Worm (Caenorhabditis elegans): Measurements from ENCODE around the gene msp-56.
"Not testable (repeated sequence)": the region's sequence is repeated elsewhere in the genome, so short reads cannot be mapped to it uniquely, and the experiment has no call there.

DNA sequence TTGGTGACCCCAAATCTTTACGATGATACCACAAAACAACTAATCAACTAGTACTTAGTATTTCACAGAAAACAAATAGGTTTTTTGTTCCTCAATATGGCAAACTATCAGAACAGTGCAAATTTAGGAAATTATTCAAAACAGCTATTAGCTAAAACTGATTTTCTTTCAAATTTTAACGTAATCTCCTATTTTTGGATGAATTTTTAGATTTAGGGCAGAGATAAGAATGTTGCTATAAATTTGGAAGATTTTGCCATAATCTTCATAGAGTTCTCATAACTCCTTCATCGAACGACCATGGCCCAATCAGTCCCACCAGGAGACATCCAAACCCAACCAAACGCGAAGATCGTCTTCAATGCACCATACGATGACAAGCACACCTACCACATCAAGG, 4.0 kb upstream of the msp-56 start, which contains the start of gene msp-10:
- TF ChIP-seq egl-27 (tag; optimal IDR thresholded peaks at IDR 0.05); lin-13 (GFP tag; optimal IDR thresholded peaks at IDR 0.05); nhr-11 (tag; optimal IDR thresholded peaks at IDR 0.05); ZK546.5 (tag; optimal IDR thresholded peaks at IDR 0.05); mep-1 (tag; optimal IDR thresholded peaks at IDR 0.05); jun-1 (tag; optimal IDR thresholded peaks at IDR 0.05): not testable (repeated sequence)

Data from whole organism, L4 larva.